Worm (Caenorhabditis elegans) whole organism, L4 larva: ENCODE data around the gene lelo-1.

Source experiments
- aly-2 ChIP-seq: sonication (generic microtip); optimal IDR thresholded peaks from 2 replicates; lab custom pipeline; 2018; ENCODE audit warnings: missing biosample characterization, missing genetic modification characterization
- ceh-28 ChIP-seq: fragments of 150-350 bp; optimal IDR thresholded peaks from 2 replicates; lab custom pipeline; 2014; ENCODE audit warnings: missing biosample characterization, missing genetic modification reagents, missing genetic modification characterization
- daf-16 ChIP-seq, 3 experiments: sonication (generic microtip); optimal IDR thresholded peaks; 2 replicates each; lab custom pipeline; 2016 to 2017; ENCODE audit warnings: missing genetic modification characterization in 3 of 3, missing genetic modification reagents in 3 of 3, mild to moderate bottlenecking in 2 of 3, missing compliant biosample characterization in 2 of 3, missing biosample characterization in 1 of 3, moderate library complexity in 1 of 3
- dmd-8 ChIP-seq: fragments of 200-800 bp; sonication (Bioruptor generic); IDR thresholded peaks from 2 replicates; pipeline ENCODE4 v1.3.6; 2022; ENCODE audit warnings: missing genetic modification characterization, missing compliant biosample characterization
- jun-1 ChIP-seq: fragments of 150-350 bp; optimal IDR thresholded peaks from 2 replicates; lab custom pipeline; 2014; ENCODE audit warnings: missing biosample characterization, missing genetic modification reagents, missing genetic modification characterization
- mep-1 ChIP-seq: fragments of 150-350 bp; sonication (generic microtip); optimal IDR thresholded peaks from 3 replicates; lab custom pipeline; 2014; ENCODE audit warnings: missing biosample characterization, missing genetic modification characterization
- nhr-28 ChIP-seq: fragments of 150-350 bp; optimal IDR thresholded peaks from 2 replicates; lab custom pipeline; 2014; ENCODE audit warnings: missing biosample characterization, missing genetic modification characterization
- nhr-76 ChIP-seq: fragments of 150-350 bp; optimal IDR thresholded peaks from 2 replicates; lab custom pipeline; 2014; ENCODE audit warnings: missing biosample characterization, missing genetic modification characterization
- skn-1 ChIP-seq: fragments of 150-350 bp; optimal IDR thresholded peaks from 2 replicates; lab custom pipeline; 2014; ENCODE audit warnings: missing biosample characterization, missing genetic modification characterization
- snpc-4 ChIP-seq: fragments of 150-350 bp; optimal IDR thresholded peaks from 2 replicates; lab custom pipeline; 2014; ENCODE audit warnings: missing biosample characterization, missing genetic modification characterization
- unc-62 ChIP-seq, 3 experiments: fragments of 150-350 bp in 1 of 3; sonication (generic microtip); optimal IDR thresholded peaks in 2 of 3; peaks in 1 of 3; 1 replicate in 1 of 3; 2 replicates in 2 of 3; lab custom pipeline; 2014 to 2017; ENCODE audit warnings: missing biosample characterization in 3 of 3, missing genetic modification characterization in 3 of 3, missing genetic modification reagents in 3 of 3, missing genotype in 1 of 3

ce11 chrII:6292527-6292926 is 46.4 kb downstream of the lelo-1 start, which contains the start of gene nyn-3:
- no peak for TF ChIP-seq jun-1 (tag; lab: Kevin White, UChicago)
- no peak for TF ChIP-seq nhr-76 (tag; lab: Kevin White, UChicago)
- TF ChIP-seq dmd-8: no peak
- no peak for TF ChIP-seq aly-2 (tag; lab: Kevin White, UChicago)
- TF ChIP-seq daf-16 (GFP tag; optimal IDR thresholded peaks at IDR 0.05; lab: Kevin White, UChicago): no peak
- no peak for TF ChIP-seq daf-16 (tag; optimal IDR thresholded peaks at IDR 0.05; lab: Kevin White, UChicago)
- no peak for TF ChIP-seq mep-1 (tag; lab: Kevin White, UChicago)
- no peak for TF ChIP-seq skn-1 (tag; lab: Kevin White, UChicago)
- TF ChIP-seq nhr-28: no peak
- no peak for TF ChIP-seq unc-62 (GFP tag; optimal IDR thresholded peaks at IDR 0.05 in 1 of 2; lab: Kevin White, UChicago)
- TF ChIP-seq unc-62 (tag; optimal IDR thresholded peaks at IDR 0.05; lab: Kevin White, UChicago): no peak
- TF ChIP-seq snpc-4: no peak
- TF ChIP-seq ceh-28 (tag; lab: Kevin White, UChicago): no peak
